Worm (Caenorhabditis elegans) whole organism, L2 larva: Measurements from ENCODE around the gene C27A7.9.

Experiments used
- F13H6.1 ChIP-seq: sonication (generic microtip); optimal IDR thresholded peaks from 2 replicates; lab custom pipeline; 2016; ENCODE audit warnings: missing genetic modification characterization, missing compliant biosample characterization
- R02D3.7 ChIP-seq: fragments of 150-350 bp; optimal IDR thresholded peaks from 2 replicates; lab custom pipeline; 2014; ENCODE audit warnings: missing biosample characterization, missing genetic modification characterization
- Y55F3AM.14 ChIP-seq: fragments of 200-800 bp; sonication (Bioruptor generic); optimal IDR thresholded peaks from 2 replicates; lab custom pipeline; 2018; ENCODE audit warnings: mild to moderate bottlenecking, missing genetic modification characterization, missing compliant biosample characterization
- ZK546.5 ChIP-seq: sonication (generic microtip); optimal IDR thresholded peaks from 2 replicates; lab custom pipeline; 2017; ENCODE audit warnings: missing biosample characterization, missing genetic modification characterization
- alr-1 ChIP-seq: fragments of 150-350 bp; optimal IDR thresholded peaks from 2 replicates; lab custom pipeline; 2014; ENCODE audit warnings: missing biosample characterization, missing genetic modification characterization
- blmp-1 ChIP-seq: sonication (generic microtip); optimal IDR thresholded peaks from 2 replicates; lab custom pipeline; 2017; ENCODE audit warnings: missing genetic modification characterization, mild to moderate bottlenecking, missing compliant biosample characterization, antibody characterized with exemption, moderate library complexity; ENCODE audit not compliant: insufficient read depth
- ceh-16 ChIP-seq: fragments of 150-350 bp; optimal IDR thresholded peaks from 2 replicates; lab custom pipeline; 2014; ENCODE audit warnings: missing biosample characterization, missing genetic modification characterization
- ceh-82 ChIP-seq: fragments of 150-350 bp; optimal IDR thresholded peaks from 2 replicates; lab custom pipeline; 2014; ENCODE audit warnings: missing biosample characterization, missing genetic modification characterization
- crh-2 ChIP-seq: sonication (generic microtip); optimal IDR thresholded peaks from 2 replicates; lab custom pipeline; 2017; ENCODE audit warnings: missing biosample characterization, missing genetic modification characterization
- dmd-4 ChIP-seq: sonication (generic microtip); optimal IDR thresholded peaks from 2 replicates; lab custom pipeline; 2017; ENCODE audit warnings: missing biosample characterization, missing genetic modification characterization
- egl-27 ChIP-seq: sonication (generic microtip); optimal IDR thresholded peaks from 3 replicates; lab custom pipeline; 2017; ENCODE audit warnings: missing biosample characterization, missing genetic modification reagents, missing genetic modification characterization
- elt-1 ChIP-seq: fragments of 150-350 bp; optimal IDR thresholded peaks from 2 replicates; lab custom pipeline; 2014; ENCODE audit warnings: missing biosample characterization, missing genetic modification characterization
- fos-1 ChIP-seq: fragments of 150-350 bp; optimal IDR thresholded peaks from 2 replicates; lab custom pipeline; 2014; ENCODE audit warnings: missing biosample characterization, missing genetic modification characterization
- gmeb-1 ChIP-seq: fragments of 150-350 bp; optimal IDR thresholded peaks from 2 replicates; lab custom pipeline; 2014; ENCODE audit warnings: missing biosample characterization, missing genetic modification characterization
- lin-11 ChIP-seq: fragments of 150-350 bp; sonication (generic microtip); optimal IDR thresholded peaks from 2 replicates; lab custom pipeline; 2014; ENCODE audit warnings: missing biosample characterization, missing genetic modification characterization, inconsistent platforms, mixed read lengths
- lin-39 ChIP-seq: fragments of 150-350 bp; optimal IDR thresholded peaks from 2 replicates; lab custom pipeline; 2014; ENCODE audit warnings: missing biosample characterization, missing genetic modification reagents, missing genetic modification characterization
- mab-5 ChIP-seq: fragments of 150-350 bp; optimal IDR thresholded peaks from 2 replicates; lab custom pipeline; 2014; ENCODE audit warnings: missing biosample characterization, missing genetic modification characterization
- mbf-1 ChIP-seq: sonication (generic microtip); optimal IDR thresholded peaks from 2 replicates; lab custom pipeline; 2017; ENCODE audit warnings: missing biosample characterization, missing genetic modification characterization
- mdl-1 ChIP-seq, 2 experiments: fragments of 150-350 bp in 1 of 2; sonication (generic microtip) in 1 of 2; optimal IDR thresholded peaks; 2 replicates each; lab custom pipeline; 2017; ENCODE audit warnings: missing biosample characterization in 2 of 2, missing genetic modification characterization in 2 of 2
- nhr-10 ChIP-seq: sonication (generic microtip); optimal IDR thresholded peaks from 2 replicates; lab custom pipeline; 2017; ENCODE audit warnings: missing biosample characterization, missing genetic modification characterization
- nhr-12 ChIP-seq: fragments of 150-350 bp; optimal IDR thresholded peaks from 2 replicates; lab custom pipeline; 2014; ENCODE audit warnings: missing biosample characterization, missing genetic modification characterization
- nhr-129 ChIP-seq: fragments of 150-350 bp; optimal IDR thresholded peaks from 2 replicates; lab custom pipeline; 2014; ENCODE audit warnings: missing biosample characterization, missing genetic modification characterization
- nhr-21 ChIP-seq: fragments of 150-350 bp; optimal IDR thresholded peaks from 2 replicates; lab custom pipeline; 2014; ENCODE audit warnings: missing biosample characterization, missing genetic modification characterization
- nhr-23 ChIP-seq: fragments of 150-350 bp; optimal IDR thresholded peaks from 2 replicates; lab custom pipeline; 2014; ENCODE audit warnings: missing biosample characterization, missing genetic modification reagents, missing genetic modification characterization
- nhr-237 ChIP-seq: fragments of 150-350 bp; optimal IDR thresholded peaks from 2 replicates; lab custom pipeline; 2014; ENCODE audit warnings: missing biosample characterization, missing genetic modification characterization
- nhr-25 ChIP-seq: fragments of 150-350 bp; sonication (generic microtip); optimal IDR thresholded peaks from 3 replicates; lab custom pipeline; 2014; ENCODE audit warnings: missing biosample characterization, missing genetic modification characterization
- nhr-6 ChIP-seq: fragments of 150-350 bp; optimal IDR thresholded peaks from 2 replicates; lab custom pipeline; 2014; ENCODE audit warnings: missing biosample characterization, missing genetic modification characterization
- nhr-77 ChIP-seq: fragments of 150-350 bp; optimal IDR thresholded peaks from 2 replicates; lab custom pipeline; 2014; ENCODE audit warnings: missing biosample characterization, missing genetic modification characterization
- peb-1 ChIP-seq: fragments of 150-350 bp; optimal IDR thresholded peaks from 2 replicates; lab custom pipeline; 2014; ENCODE audit warnings: missing biosample characterization, missing genetic modification characterization
- sem-4 ChIP-seq: fragments of 150-350 bp; optimal IDR thresholded peaks from 2 replicates; lab custom pipeline; 2014; ENCODE audit warnings: missing biosample characterization, missing genetic modification reagents, missing genetic modification characterization
- sma-3 ChIP-seq: sonication (generic microtip); optimal IDR thresholded peaks from 2 replicates; lab custom pipeline; 2016; ENCODE audit warnings: missing genetic modification reagents, missing genetic modification characterization, missing compliant biosample characterization
- sma-9 ChIP-seq, 2 experiments: fragments of 150-350 bp in 1 of 2; sonication (generic microtip) in 1 of 2; optimal IDR thresholded peaks; 2 replicates each; lab custom pipeline; 2014 to 2016; ENCODE audit warnings: missing genetic modification characterization in 2 of 2, mild to moderate bottlenecking in 1 of 2, missing biosample characterization in 1 of 2, missing compliant biosample characterization in 1 of 2, missing genetic modification reagents in 1 of 2, moderate library complexity in 1 of 2
- snpc-4 ChIP-seq: fragments of 150-350 bp; optimal IDR thresholded peaks from 2 replicates; lab custom pipeline; 2014; ENCODE audit warnings: missing biosample characterization, missing genetic modification characterization
- unc-39 ChIP-seq: fragments of 150-350 bp; optimal IDR thresholded peaks from 2 replicates; lab custom pipeline; 2014; ENCODE audit warnings: missing biosample characterization, missing genetic modification characterization
- unc-55 ChIP-seq: fragments of 150-350 bp; sonication (generic microtip); optimal IDR thresholded peaks from 3 replicates; lab custom pipeline; 2014; ENCODE audit warnings: missing biosample characterization, missing genetic modification reagents, missing genetic modification characterization
- unc-62 ChIP-seq: fragments of 150-350 bp; optimal IDR thresholded peaks from 2 replicates; lab custom pipeline; 2014; ENCODE audit warnings: missing biosample characterization, missing genetic modification reagents, missing genetic modification characterization
- ztf-1 ChIP-seq: fragments of 200-800 bp; sonication (Bioruptor generic); conservative IDR thresholded peaks from 2 replicates; pipeline ENCODE4 v1.3.6; 2022; ENCODE audit warnings: missing genetic modification characterization, missing compliant biosample characterization
- ztf-11 ChIP-seq: sonication (generic microtip); optimal IDR thresholded peaks from 2 replicates; lab custom pipeline; 2017; ENCODE audit warnings: missing biosample characterization, missing genetic modification characterization

Gene C27A7.9

ce11 chrV:12154554-12154953, at the start of gene C27A7.9:
Gene C27A7.9 (minus strand): TSS chrV:12154654.
- TF ChIP-seq nhr-129 (tag; lab: Kevin White, UChicago) (no peak), egl-27 (tag; lab: Kevin White, UChicago) (no peak), unc-62 (GFP tag; lab: Kevin White, UChicago) (no peak), nhr-23 (tag; lab: Kevin White, UChicago) (no peak), dmd-4 (tag; lab: Kevin White, UChicago) (no peak), ztf-11 (tag; lab: Kevin White, UChicago) (no peak), lin-11 (no peak), ztf-1 (GFP tag; lab: Robert Waterston, UW) (no peak), nhr-12 (tag; lab: Kevin White, UChicago) (no peak), fos-1 (tag; lab: Kevin White, UChicago) (no peak)

- TF ChIP-seq nhr-21 (tag; lab: Kevin White, UChicago) (peak; percentile 80), ceh-82 (tag; lab: Kevin White, UChicago) (no peak), R02D3.7 (tag; lab: Kevin White, UChicago) (no peak), crh-2 (tag; lab: Kevin White, UChicago) (no peak), ztf-1 (GFP tag; lab: Robert Waterston, UW) (no peak), sma-9 (GFP tag; optimal IDR thresholded peaks at IDR 0.05; lab: Kevin White, UChicago) (peak; percentile 77), sma-9 (tag; optimal IDR thresholded peaks at IDR 0.05; lab: Kevin White, UChicago) (no peak), alr-1 (tag; lab: Kevin White, UChicago) (no peak), nhr-6 (tag; lab: Kevin White, UChicago) (no peak), ceh-16 (tag; lab: Kevin White, UChicago) (no peak), ZK546.5 (tag; lab: Kevin White, UChicago) (no peak), sma-3 (peak; percentile 78), nhr-237 (no peak), unc-55 (GFP tag; lab: Kevin White, UChicago) (no peak), mab-5 (no peak), ztf-11 (tag; lab: Kevin White, UChicago) (no peak), fos-1 (tag; lab: Kevin White, UChicago) (peak; percentile 9), nhr-12 (tag; lab: Kevin White, UChicago) (no peak), gmeb-1 (tag; lab: Kevin White, UChicago) (no peak), nhr-25 (tag; lab: Kevin White, UChicago) (no peak), sem-4 (tag; lab: Kevin White, UChicago) (peak; percentile 3), egl-27 (tag; lab: Kevin White, UChicago) (peak; percentile 27), F13H6.1 (tag; lab: Kevin White, UChicago) (no peak), mdl-1 (tag; optimal IDR thresholded peaks at IDR 0.05; lab: Kevin White, UChicago) (no peak), nhr-10 (tag; lab: Kevin White, UChicago) (no peak), nhr-23 (tag; lab: Kevin White, UChicago) (no peak)
Measured at ce11 chrV:12199474-12199873, 45.0 kb upstream of the C27A7.9 start.

ce11 chrV:12198545-12198944, 44.1 kb upstream of the C27A7.9 start, which contains the start of gene lon-3:
Gene lon-3 (minus strand): TSS chrV:12198645.
- TF ChIP-seq mbf-1 (tag; lab: Kevin White, UChicago) (no peak), peb-1 (no peak), nhr-129 (tag; lab: Kevin White, UChicago) (no peak), sma-9 (GFP tag; optimal IDR thresholded peaks at IDR 0.05; lab: Kevin White, UChicago) (no peak), sma-9 (tag; optimal IDR thresholded peaks at IDR 0.05; lab: Kevin White, UChicago) (no peak), blmp-1 (tag; lab: Kevin White, UChicago) (no peak), ceh-16 (tag; lab: Kevin White, UChicago) (no peak), snpc-4 (tag; lab: Kevin White, UChicago) (no peak), unc-39 (tag; lab: Kevin White, UChicago) (no peak), lin-39 (tag; lab: Kevin White, UChicago) (no peak), elt-1 (tag; lab: Kevin White, UChicago) (no peak), unc-62 (GFP tag; lab: Kevin White, UChicago) (no peak), nhr-237 (no peak), Y55F3AM.14 (no peak), gmeb-1 (tag; lab: Kevin White, UChicago) (no peak), nhr-77 (tag; lab: Kevin White, UChicago) (no peak), fos-1 (tag; lab: Kevin White, UChicago) (no peak), unc-55 (GFP tag; lab: Kevin White, UChicago) (no peak), nhr-10 (tag; lab: Kevin White, UChicago) (no peak), F13H6.1 (tag; lab: Kevin White, UChicago) (no peak), alr-1 (tag; lab: Kevin White, UChicago) (no peak)
- TF ChIP-seq, all 48 proteins: peak for 0
